Worm (Caenorhabditis elegans): ENCODE results near the gene txdc-12.1.

DNA sequence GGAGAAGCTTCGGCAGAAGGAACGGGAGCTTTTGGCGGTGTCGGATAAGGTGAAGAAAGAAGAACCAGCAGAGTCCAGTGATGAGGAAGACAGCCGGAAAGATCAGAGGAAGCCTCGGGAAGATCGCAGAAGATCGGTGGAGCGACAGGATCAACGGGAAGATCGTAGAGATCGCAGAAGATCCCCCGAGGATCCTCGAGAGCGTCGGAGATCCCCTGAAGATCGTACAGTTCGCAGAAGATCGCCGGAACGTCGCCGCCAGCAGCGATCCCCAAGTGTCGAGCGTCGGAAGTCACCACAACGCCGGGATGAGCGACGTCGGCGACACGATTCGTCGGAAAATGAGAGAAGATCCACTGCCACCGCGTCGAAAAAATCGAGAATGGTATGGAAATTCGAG, 14.0 kb upstream of the txdc-12.1 start:
- TF ChIP-seq unc-39 (tag; optimal IDR thresholded peaks at IDR 0.05) = no peak
- TF ChIP-seq nhr-11 (tag; optimal IDR thresholded peaks at IDR 0.05) = no peak
- no peak for TF ChIP-seq fos-1 (tag; optimal IDR thresholded peaks at IDR 0.05)
- no peak for TF ChIP-seq pha-4 (tag; optimal IDR thresholded peaks at IDR 0.05)
- no peak for TF ChIP-seq tbx-2 (tag; optimal IDR thresholded peaks at IDR 0.05)
- no peak for TF ChIP-seq daf-12 (tag; optimal IDR thresholded peaks at IDR 0.05)
- no peak for TF ChIP-seq ama-1 (optimal IDR thresholded peaks at IDR 0.05)
- TF ChIP-seq nhr-237 (tag; optimal IDR thresholded peaks at IDR 0.05) = no peak
- no peak for TF ChIP-seq nfya-1 (tag; optimal IDR thresholded peaks at IDR 0.05; ENCODE audit: insufficient read depth)
- TF ChIP-seq skn-1 (tag; optimal IDR thresholded peaks at IDR 0.05) = no peak

All from whole organism, L3 larva.